Worm (Caenorhabditis elegans) whole organism, L3 larva: ENCODE measurements around the gene sym-3.

Experiments
- R02D3.7 ChIP-seq: fragments of 150-350 bp; optimal IDR thresholded peaks from 2 replicates; lab custom pipeline; 2014; ENCODE audit warnings: missing biosample characterization, missing genetic modification characterization
- egl-27 ChIP-seq: sonication (generic microtip); optimal IDR thresholded peaks from 4 replicates; lab custom pipeline; 2017; ENCODE audit warnings: missing biosample characterization, missing genetic modification reagents, missing genetic modification characterization
- elt-3 ChIP-seq, 3 experiments: fragments of 150-350 bp in 1 of 3; sonication (generic microtip) in 2 of 3; optimal IDR thresholded peaks; 2 replicates in 2 of 3; 4 replicates in 1 of 3; lab custom pipeline; 2014 to 2017; ENCODE audit warnings: missing biosample characterization in 3 of 3, missing genetic modification characterization in 3 of 3
- eor-1 ChIP-seq, 2 experiments: fragments of 150-350 bp; optimal IDR thresholded peaks; 2 replicates each; lab custom pipeline; 2014 to 2018; ENCODE audit warnings: missing biosample characterization in 2 of 2, missing genetic modification characterization in 2 of 2
- lsy-12 ChIP-seq: sonication (generic microtip); optimal IDR thresholded peaks from 2 replicates; lab custom pipeline; 2016; ENCODE audit warnings: mild to moderate bottlenecking, missing genetic modification characterization, missing compliant biosample characterization
- nhr-11 ChIP-seq: fragments of 150-350 bp; optimal IDR thresholded peaks from 2 replicates; lab custom pipeline; 2014; ENCODE audit warnings: missing biosample characterization, missing genetic modification characterization
- nhr-12 ChIP-seq: fragments of 150-350 bp; optimal IDR thresholded peaks from 2 replicates; lab custom pipeline; 2014; ENCODE audit warnings: missing biosample characterization, missing genetic modification characterization
- nhr-43 ChIP-seq: sonication (generic microtip); optimal IDR thresholded peaks from 2 replicates; lab custom pipeline; 2016; ENCODE audit warnings: mild to moderate bottlenecking, missing genetic modification characterization, missing compliant biosample characterization; ENCODE audit not compliant: poor library complexity, severe bottlenecking
- nhr-77 ChIP-seq: fragments of 150-350 bp; optimal IDR thresholded peaks from 2 replicates; lab custom pipeline; 2014; ENCODE audit warnings: missing biosample characterization, missing genetic modification characterization
- pqm-1 ChIP-seq: fragments of 150-350 bp; optimal IDR thresholded peaks from 2 replicates; lab custom pipeline; 2017; ENCODE audit warnings: missing biosample characterization, missing genetic modification characterization, inconsistent platforms
- snpc-4 ChIP-seq: fragments of 150-350 bp; optimal IDR thresholded peaks from 2 replicates; lab custom pipeline; 2014; ENCODE audit warnings: missing biosample characterization, missing genetic modification characterization
- unc-62 ChIP-seq: fragments of 150-350 bp; sonication (generic microtip); optimal IDR thresholded peaks from 4 replicates; lab custom pipeline; 2014; ENCODE audit warnings: missing biosample characterization, missing genetic modification reagents, missing genetic modification characterization
- ztf-11 ChIP-seq: fragments of 150-350 bp; optimal IDR thresholded peaks from 2 replicates; lab custom pipeline; 2014; ENCODE audit warnings: missing biosample characterization, missing genetic modification characterization

ce11 chrX:5798690-5799089, 25.1 kb downstream of the sym-3 start, which contains the start of gene F46G11.4:
- TF ChIP-seq ztf-11 (tag; lab: Kevin White, UChicago): no peak
- TF ChIP-seq unc-62: no peak
- no peak for TF ChIP-seq lsy-12 (tag; lab: Kevin White, UChicago)
- TF ChIP-seq nhr-43 (tag; lab: Kevin White, UChicago): no peak
- no peak for TF ChIP-seq nhr-11 (tag; lab: Kevin White, UChicago)
- TF ChIP-seq pqm-1: no peak
- no peak for TF ChIP-seq eor-1 (tag; optimal IDR thresholded peaks at IDR 0.05; lab: Kevin White, UChicago)
- no peak for TF ChIP-seq R02D3.7 (tag; lab: Kevin White, UChicago)
- TF ChIP-seq egl-27: no peak
- no peak for TF ChIP-seq snpc-4 (tag; lab: Kevin White, UChicago)
- TF ChIP-seq nhr-77 (tag; lab: Kevin White, UChicago): no peak
- TF ChIP-seq elt-3 (tag; optimal IDR thresholded peaks at IDR 0.05; lab: Kevin White, UChicago): no peak
- TF ChIP-seq nhr-12 (tag; lab: Kevin White, UChicago): no peak
